Fruit fly (Drosophila melanogaster) whole organism, embryonic: Measurements from ENCODE around the gene fln.
A peak's percentile ranks its signal among the peaks of the same experiment; 100 is the strongest.

Experiments used
- Atf6 ChIP-seq: fragments of 200-800 bp; sonication (Bioruptor generic); IDR thresholded peaks from 2 replicates; pipeline ENCODE4 v1.3.6; 2022; ENCODE audit warnings: missing biosample characterization, missing genetic modification characterization
- CG10431 ChIP-seq: fragments of 200-800 bp; sonication (Bioruptor generic); optimal IDR thresholded peaks from 3 replicates; lab custom pipeline; 2018; ENCODE audit warnings: missing biosample characterization, mild to moderate bottlenecking, missing genetic modification characterization
- CG10543 ChIP-seq: fragments of 200-800 bp; sonication (Bioruptor generic); optimal IDR thresholded peaks from 3 replicates; lab custom pipeline; 2017; ENCODE audit warnings: missing biosample characterization, mild to moderate bottlenecking, missing genetic modification characterization, moderate library complexity
- CG12071 ChIP-seq: fragments of 200-800 bp; sonication (Bioruptor generic); optimal IDR thresholded peaks from 3 replicates; lab custom pipeline; 2018; ENCODE audit warnings: missing biosample characterization, mild to moderate bottlenecking, missing genetic modification characterization
- CG12219 ChIP-seq: fragments of 200-800 bp; sonication (Bioruptor generic); optimal IDR thresholded peaks from 3 replicates; lab custom pipeline; 2018; ENCODE audit warnings: missing biosample characterization, mild to moderate bottlenecking, missing genetic modification characterization
- CG12942 ChIP-seq: fragments of 200-800 bp; sonication (Bioruptor generic); optimal IDR thresholded peaks from 3 replicates; lab custom pipeline; 2016; ENCODE audit warnings: missing biosample characterization, missing genetic modification characterization
- CG13424 ChIP-seq: fragments of 200-800 bp; sonication (Bioruptor generic); optimal IDR thresholded peaks from 2 replicates; lab custom pipeline; 2019; ENCODE audit warnings: missing biosample characterization, mild to moderate bottlenecking, missing genetic modification characterization, moderate library complexity
- CG14441 ChIP-seq: fragments of 200-800 bp; sonication (Bioruptor generic); IDR thresholded peaks from 2 replicates; pipeline ENCODE4 v1.3.6; 2022; ENCODE audit warnings: missing biosample characterization, missing genetic modification characterization
- CG14710 ChIP-seq: fragments of 200-800 bp; sonication (Bioruptor generic); optimal IDR thresholded peaks from 3 replicates; lab custom pipeline; 2019; ENCODE audit warnings: missing biosample characterization, mild to moderate bottlenecking, missing genetic modification characterization, moderate library complexity
- CG15514 ChIP-seq: fragments of 200-800 bp; sonication (Bioruptor generic); optimal IDR thresholded peaks from 3 replicates; lab custom pipeline; 2017; ENCODE audit warnings: missing biosample characterization, missing genetic modification characterization, mild to moderate bottlenecking, moderate library complexity, missing genetic modification reagents
- CG16863 ChIP-seq: fragments of 200-800 bp; sonication (Bioruptor generic); optimal IDR thresholded peaks from 3 replicates; lab custom pipeline; 2016; ENCODE audit warnings: missing biosample characterization, missing genetic modification characterization
- CG17612 ChIP-seq: fragments of 200-800 bp; sonication (Bioruptor generic); IDR thresholded peaks from 2 replicates; pipeline ENCODE4 v1.3.6; 2022; ENCODE audit warnings: missing biosample characterization, missing genetic modification characterization
- CG17802 ChIP-seq: fragments of 200-800 bp; sonication (Bioruptor generic); optimal IDR thresholded peaks from 2 replicates; lab custom pipeline; 2018; ENCODE audit warnings: missing biosample characterization, mild to moderate bottlenecking, missing genetic modification characterization, moderate library complexity
- CG31441 ChIP-seq: fragments of 200-800 bp; sonication (Bioruptor generic); IDR thresholded peaks from 2 replicates; pipeline ENCODE4 v1.3.6; 2022; ENCODE audit warnings: missing biosample characterization, missing genetic modification characterization
- CG3995 ChIP-seq: fragments of 200-800 bp; sonication (Bioruptor generic); optimal IDR thresholded peaks from 3 replicates; lab custom pipeline; 2016; ENCODE audit warnings: missing biosample characterization, missing genetic modification characterization
- CG4360 ChIP-seq: fragments of 200-800 bp; sonication (Bioruptor generic); IDR thresholded peaks from 2 replicates; pipeline ENCODE4 v1.3.6; 2022; ENCODE audit warnings: missing biosample characterization, missing genetic modification characterization
- CG43689 ChIP-seq: fragments of 200-800 bp; sonication (Bioruptor generic); IDR thresholded peaks from 2 replicates; pipeline ENCODE4 v1.3.6; 2022; ENCODE audit warnings: missing biosample characterization, missing genetic modification characterization
- CG7928 ChIP-seq: fragments of 200-800 bp; sonication (Bioruptor generic); optimal IDR thresholded peaks from 2 replicates; lab custom pipeline; 2017; ENCODE audit warnings: missing biosample characterization, mild to moderate bottlenecking, missing genetic modification characterization
- CG8281 ChIP-seq: fragments of 200-800 bp; sonication (Bioruptor generic); optimal IDR thresholded peaks from 2 replicates; lab custom pipeline; 2018; ENCODE audit warnings: missing biosample characterization, mild to moderate bottlenecking, missing genetic modification characterization, moderate library complexity
- CG8290 ChIP-seq, 3 experiments: fragments of 200-800 bp; sonication (Bioruptor generic); optimal IDR thresholded peaks; 2 replicates each; lab custom pipeline; 2016 to 2019; ENCODE audit warnings: missing biosample characterization in 3 of 3, missing genetic modification characterization in 3 of 3, mild to moderate bottlenecking in 2 of 3, moderate library complexity in 1 of 3
- CG9817 ChIP-seq: fragments of 200-800 bp; sonication (Bioruptor generic); optimal IDR thresholded peaks from 2 replicates; lab custom pipeline; 2018; ENCODE audit warnings: missing biosample characterization, mild to moderate bottlenecking, missing genetic modification characterization, moderate library complexity
- Dad ChIP-seq: fragments of 200-800 bp; sonication (Bioruptor generic); optimal IDR thresholded peaks from 3 replicates; lab custom pipeline; 2016; ENCODE audit warnings: missing biosample characterization, missing genetic modification characterization
- Dref ChIP-seq: fragments of 200-800 bp; sonication (Bioruptor generic); IDR thresholded peaks from 2 replicates; pipeline ENCODE4 v1.3.6; 2022; ENCODE audit warnings: missing biosample characterization, missing genetic modification characterization
- Ets65A ChIP-seq: fragments of 200-800 bp; sonication (Bioruptor generic); peaks from one replicate; lab custom pipeline; 2016; ENCODE audit warnings: missing biosample characterization, missing genetic modification characterization
- GATAe ChIP-seq: fragments of 200-800 bp; sonication (Bioruptor generic); conservative IDR thresholded peaks from 2 replicates; pipeline ENCODE4 v1.3.6; 2022; ENCODE audit warnings: missing biosample characterization, missing genetic modification characterization
- HmgD ChIP-seq: fragments of 200-800 bp; sonication (Bioruptor generic); optimal IDR thresholded peaks from 3 replicates; lab custom pipeline; 2016; ENCODE audit warnings: missing biosample characterization, missing genetic modification characterization
- Kr ChIP-seq: fragments of 200-800 bp; sonication (Bioruptor generic); optimal IDR thresholded peaks from 2 replicates; lab custom pipeline; 2017; ENCODE audit warnings: missing biosample characterization, mild to moderate bottlenecking, missing genetic modification characterization
- Max ChIP-seq: fragments of 200-800 bp; sonication (Bioruptor generic); optimal IDR thresholded peaks from 2 replicates; lab custom pipeline; 2016; ENCODE audit warnings: missing biosample characterization, mild to moderate bottlenecking, missing genetic modification characterization
- Mrtf ChIP-seq: fragments of 200-800 bp; sonication (Bioruptor generic); IDR thresholded peaks from 3 replicates; pipeline ENCODE4 v1.3.6; 2022; ENCODE audit warnings: missing biosample characterization, missing genetic modification characterization
- Myb ChIP-seq: fragments of 200-800 bp; sonication (Bioruptor generic); optimal IDR thresholded peaks from 2 replicates; lab custom pipeline; 2016; ENCODE audit warnings: missing biosample characterization, missing genetic modification characterization
- Oaz ChIP-seq: fragments of 200-800 bp; sonication (Bioruptor generic); IDR thresholded peaks from 2 replicates; pipeline ENCODE4 v1.3.6; 2022; ENCODE audit warnings: missing biosample characterization, missing genetic modification characterization
- Opbp ChIP-seq: fragments of 200-800 bp; sonication (Bioruptor generic); IDR thresholded peaks from 3 replicates; pipeline ENCODE4 v1.3.6; 2022; ENCODE audit warnings: missing biosample characterization, missing genetic modification characterization; ENCODE audit not compliant: partially characterized antibody
- Poxn ChIP-seq: fragments of 200-800 bp; sonication (Bioruptor generic); IDR thresholded peaks from 2 replicates; pipeline ENCODE4 v1.3.6; 2022; ENCODE audit warnings: missing biosample characterization, missing genetic modification characterization
- Stat92E ChIP-seq, 3 experiments: fragments of >200 bp in 2 of 3; fragments of 200-800 bp in 1 of 3; sonication (Bioruptor generic) in 1 of 3; optimal IDR thresholded peaks; 2 replicates each; lab custom pipeline; 2017 to 2019; ENCODE audit warnings: missing biosample characterization in 3 of 3, missing genetic modification characterization in 3 of 3, mild to moderate bottlenecking in 1 of 3, moderate library complexity in 1 of 3
- abd-A ChIP-seq: fragments of 200-800 bp; sonication (Bioruptor generic); optimal IDR thresholded peaks from 3 replicates; lab custom pipeline; 2019; ENCODE audit warnings: missing biosample characterization, mild to moderate bottlenecking, missing genetic modification characterization, moderate library complexity
- bbx ChIP-seq: fragments of 200-800 bp; sonication (Bioruptor generic); IDR thresholded peaks from 2 replicates; pipeline ENCODE4 v1.3.6; 2022; ENCODE audit warnings: missing biosample characterization, missing genetic modification characterization; ENCODE audit not compliant: partially characterized antibody
- chinmo ChIP-seq: fragments of 200-800 bp; sonication (Bioruptor generic); IDR thresholded peaks from 4 replicates; pipeline ENCODE4 v1.3.6; 2022; ENCODE audit warnings: missing biosample characterization, missing genetic modification characterization; ENCODE audit not compliant: partially characterized antibody
- kah ChIP-seq: fragments of 200-800 bp; sonication (Bioruptor generic); optimal IDR thresholded peaks from 2 replicates; lab custom pipeline; 2018; ENCODE audit warnings: missing biosample characterization, mild to moderate bottlenecking, missing genetic modification characterization
- kay ChIP-seq: fragments of 200-800 bp; sonication (Bioruptor generic); optimal IDR thresholded peaks from 2 replicates; lab custom pipeline; 2016; ENCODE audit warnings: missing biosample characterization, missing genetic modification characterization
- lmd ChIP-seq: fragments of 200-800 bp; sonication (Bioruptor generic); IDR thresholded peaks from 2 replicates; pipeline ENCODE4 v1.3.6; 2022; ENCODE audit warnings: missing biosample characterization, missing genetic modification characterization
- nau ChIP-seq: fragments of 200-800 bp; sonication (Bioruptor generic); optimal IDR thresholded peaks from 3 replicates; lab custom pipeline; 2017; ENCODE audit warnings: missing biosample characterization, mild to moderate bottlenecking, missing genetic modification characterization, missing genetic modification reagents
- sc ChIP-seq, 3 experiments: fragments of >200 bp in 2 of 3; fragments of 200-800 bp in 1 of 3; sonication (Bioruptor generic) in 1 of 3; optimal IDR thresholded peaks; 2 replicates in 2 of 3; 3 replicates in 1 of 3; lab custom pipeline; 2017; ENCODE audit warnings: mild to moderate bottlenecking in 1 of 3, missing biosample characterization in 1 of 3, missing genetic modification characterization in 1 of 3, missing genetic modification reagents in 1 of 3
- schlank ChIP-seq: fragments of 200-800 bp; sonication (Bioruptor generic); optimal IDR thresholded peaks from 2 replicates; lab custom pipeline; 2018; ENCODE audit warnings: missing biosample characterization, mild to moderate bottlenecking, missing genetic modification characterization
- sd ChIP-seq: fragments of 200-800 bp; sonication (Bioruptor generic); optimal IDR thresholded peaks from 3 replicates; lab custom pipeline; 2018; ENCODE audit warnings: missing biosample characterization, mild to moderate bottlenecking, missing genetic modification characterization, moderate library complexity
- sima ChIP-seq: fragments of 200-800 bp; sonication (Bioruptor generic); optimal IDR thresholded peaks from 2 replicates; lab custom pipeline; 2016; ENCODE audit warnings: missing biosample characterization, missing genetic modification characterization
- sqz ChIP-seq: fragments of 200-800 bp; sonication (Bioruptor generic); optimal IDR thresholded peaks from 3 replicates; lab custom pipeline; 2018; ENCODE audit warnings: missing biosample characterization, mild to moderate bottlenecking, missing genetic modification characterization
- twi ChIP-seq: fragments of 200-800 bp; optimal IDR thresholded peaks from 2 replicates; lab custom pipeline; 2019; ENCODE audit warnings: missing biosample characterization, mild to moderate bottlenecking, missing genetic modification characterization, moderate library complexity
- vnd ChIP-seq: fragments of 200-800 bp; sonication (Bioruptor generic); IDR thresholded peaks from 3 replicates; pipeline ENCODE4 v1.3.6; 2022; ENCODE audit warnings: missing biosample characterization, missing genetic modification characterization; ENCODE audit not compliant: partially characterized antibody
- vvl ChIP-seq: fragments of 200-800 bp; sonication (Bioruptor generic); IDR thresholded peaks from 2 replicates; pipeline ENCODE4 v1.3.6; 2022; ENCODE audit warnings: missing biosample characterization, missing genetic modification characterization
- z ChIP-seq: fragments of 200-800 bp; sonication (Bioruptor generic); IDR thresholded peaks from 3 replicates; pipeline ENCODE4 v1.3.6; 2022; ENCODE audit warnings: missing biosample characterization, missing genetic modification characterization

Gene fln

DNA sequence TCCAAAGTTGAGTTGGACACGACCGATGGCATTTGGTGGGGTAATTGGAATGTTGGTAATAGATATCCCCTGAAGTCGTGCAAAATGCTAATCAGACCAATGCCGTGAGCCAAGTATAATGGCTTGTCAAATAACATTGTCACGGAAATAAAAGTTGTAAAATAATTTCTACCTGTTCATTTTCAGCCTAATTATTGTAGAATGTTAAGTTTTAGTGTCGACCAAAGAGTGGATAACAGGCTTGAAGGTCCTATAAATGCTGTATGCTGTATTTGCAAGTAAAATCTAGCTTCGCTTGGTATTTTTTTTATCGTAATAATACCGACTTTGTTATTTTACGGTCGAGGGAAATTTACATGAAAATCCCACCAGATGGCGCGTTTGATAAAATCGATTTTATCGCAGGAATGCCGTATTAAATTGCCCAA is 13.4 kb upstream of the fln start (continued):
- TF ChIP-seq Opbp (peak; percentile 49; the same call in 2 of the 3 replicates), CG16863 (GFP tag; lab: Kevin White, UChicago) (no peak), Oaz (no peak), Stat92E (GFP tag; optimal IDR thresholded peaks at IDR 0.05; lab: Kevin White, UChicago) (no peak), CG13424 (peak; percentile 38), lmd (GFP tag; lab: Robert Waterston, UW) (no peak), CG43689 (no peak), Myb (GFP tag; lab: Kevin White, UChicago) (no peak), CG4360 (no peak), CG14710 (tag; lab: Kevin White, UChicago) (peak; percentile 50), CG12942 (GFP tag; lab: Kevin White, UChicago) (no peak), twi (tag; lab: Kevin White, UChicago) (peak; percentile 16), CG14441 (GFP tag; lab: Robert Waterston, UW) (no peak), CG15514 (GFP tag; lab: Kevin White, UChicago) (peak; percentile 28), CG10431 (GFP tag; lab: Kevin White, UChicago) (no peak), z (GFP tag; lab: Robert Waterston, UW) (no peak), sd (tag; lab: Kevin White, UChicago) (peak; percentile 88), vvl (GFP tag; lab: Robert Waterston, UW) (peak; percentile 79; the same call in 1 of the 2 replicates), sima (GFP tag; lab: Kevin White, UChicago) (no peak), Kr (GFP tag; lab: Kevin White, UChicago) (no peak), Dref (no peak), Dad (GFP tag; lab: Kevin White, UChicago) (no peak), Max (GFP tag; lab: Kevin White, UChicago) (no peak), CG10543 (GFP tag; lab: Kevin White, UChicago) (no peak), nau (GFP tag; lab: Kevin White, UChicago) (peak; percentile 7), sqz (GFP tag; lab: Kevin White, UChicago) (peak; percentile 6), GATAe (GFP tag; lab: Robert Waterston, UW) (no peak), CG17802 (tag; lab: Kevin White, UChicago) (no peak), abd-A (tag; lab: Kevin White, UChicago) (peak; percentile 96), vnd (GFP tag; lab: Robert Waterston, UW) (no peak), HmgD (GFP tag; lab: Kevin White, UChicago) (no peak), sc (optimal IDR thresholded peaks at IDR 0.05; lab: Kevin White, UChicago) (no peak), sc (GFP tag; optimal IDR thresholded peaks at IDR 0.05; lab: Kevin White, UChicago) (no peak), CG17612 (GFP tag; lab: Robert Waterston, UW) (no peak), Mrtf (GFP tag; lab: Robert Waterston, UW) (no peak), bbx (GFP tag; lab: Robert Waterston, UW) (peak; percentile 71), Atf6 (no peak), CG9817 (tag; lab: Kevin White, UChicago) (no peak), Poxn (GFP tag; lab: Robert Waterston, UW) (no peak), chinmo (GFP tag; lab: Robert Waterston, UW) (no peak), kah (GFP tag; lab: Kevin White, UChicago) (no peak), CG7928 (GFP tag; lab: Kevin White, UChicago) (no peak), schlank (no peak), CG8290 (GFP tag; optimal IDR thresholded peaks at IDR 0.05; lab: Kevin White, UChicago) (no peak), CG8290 (tag; optimal IDR thresholded peaks at IDR 0.05; lab: Kevin White, UChicago) (no peak), CG12219 (no peak), CG31441 (GFP tag; lab: Robert Waterston, UW) (no peak; the same call in 1 of the 2 replicates), CG3995 (GFP tag; lab: Kevin White, UChicago) (no peak), CG12071 (GFP tag; lab: Kevin White, UChicago) (no peak), Ets65A (GFP tag; lab: Kevin White, UChicago) (no peak), kay (GFP tag; lab: Kevin White, UChicago) (no peak), CG8281 (tag; lab: Kevin White, UChicago) (no peak)
